Worm (Caenorhabditis elegans) whole organism, midembryonic: ENCODE measurements around the gene srz-18.

Experiments used
- T22C8.4 ChIP-seq: fragments of 200-800 bp; sonication (Bioruptor generic); IDR thresholded peaks from 2 replicates; pipeline ENCODE4 v1.3.6; 2022; ENCODE audit warnings: missing genetic modification characterization, missing compliant biosample characterization
- cog-1 ChIP-seq: sonication (generic microtip); optimal IDR thresholded peaks from 2 replicates; lab custom pipeline; 2016; ENCODE audit warnings: missing genetic modification characterization, missing compliant biosample characterization
- flt-1 ChIP-seq: fragments of 200-800 bp; sonication (Bioruptor generic); IDR thresholded peaks from 2 replicates; pipeline ENCODE4 v1.3.6; 2022; ENCODE audit warnings: missing genetic modification characterization, missing compliant biosample characterization
- klf-2 ChIP-seq: fragments of 200-800 bp; sonication (Bioruptor generic); conservative IDR thresholded peaks from 2 replicates; pipeline ENCODE4 v1.3.6; 2022; ENCODE audit warnings: missing genetic modification reagents, missing genetic modification characterization, missing compliant biosample characterization
- med-1 ChIP-seq: sonication (generic microtip); optimal IDR thresholded peaks from 2 replicates; lab custom pipeline; 2017; ENCODE audit warnings: missing genetic modification characterization, mild to moderate bottlenecking, missing compliant biosample characterization, antibody characterized with exemption, missing genetic modification reagents; ENCODE audit not compliant: insufficient read depth
- ref-1 ChIP-seq: fragments of 200-800 bp; sonication (Bioruptor generic); conservative IDR thresholded peaks from 2 replicates; pipeline ENCODE4 v1.3.6; 2022; ENCODE audit warnings: missing genetic modification reagents, missing genetic modification characterization, missing compliant biosample characterization
- tab-1 ChIP-seq: fragments of 200-800 bp; sonication (Bioruptor generic); IDR thresholded peaks from 2 replicates; pipeline ENCODE4 v1.3.6; 2022; ENCODE audit warnings: missing genetic modification characterization, missing compliant biosample characterization
- ztf-23 ChIP-seq: fragments of 200-800 bp; sonication (Bioruptor generic); IDR thresholded peaks from 2 replicates; pipeline ENCODE4 v1.3.6; 2022; ENCODE audit warnings: missing genetic modification reagents, missing genetic modification characterization, missing compliant biosample characterization
- ztf-29 ChIP-seq: fragments of 200-800 bp; sonication (Bioruptor generic); IDR thresholded peaks from 2 replicates; pipeline ENCODE4 v1.3.6; 2022; ENCODE audit warnings: missing genetic modification reagents, missing genetic modification characterization, missing compliant biosample characterization

srz-18 gene

ce11 chrV:20634330-20634729 is 7.8 kb downstream of the srz-18 start, which contains the start of gene F46B3.16:
Gene F46B3.16 (plus strand): TSS chrV:20634630.
- TF ChIP-seq ref-1 (GFP tag; lab: Robert Waterston, UW) (no peak), med-1 (GFP tag; lab: Kevin White, UChicago) (no peak), flt-1 (GFP tag; lab: Robert Waterston, UW) (no peak), T22C8.4 (GFP tag; lab: Robert Waterston, UW) (no peak), klf-2 (GFP tag; lab: Robert Waterston, UW) (no peak), ztf-29 (GFP tag; lab: Robert Waterston, UW) (no peak), tab-1 (GFP tag; lab: Robert Waterston, UW) (no peak), ztf-23 (GFP tag; lab: Robert Waterston, UW) (no peak), cog-1 (no peak)

ce11 chrV:20636855-20637254 is 10.3 kb downstream of the srz-18 start, which contains the start of gene ttr-13:
Gene ttr-13 (minus strand): TSS chrV:20636955.
- no peak for TF ChIP-seq tab-1 (GFP tag; lab: Robert Waterston, UW)
- TF ChIP-seq ref-1 (GFP tag; lab: Robert Waterston, UW): no peak

ce11 chrV:20638344-20638743 is 11.8 kb downstream of the srz-18 start, which contains the start of gene Y44A6B.3:
Gene Y44A6B.3 (minus strand): TSS chrV:20638444.
- TF ChIP-seq ztf-23 (GFP tag; lab: Robert Waterston, UW): no peak
- no peak for TF ChIP-seq flt-1 (GFP tag; lab: Robert Waterston, UW)
- TF ChIP-seq klf-2 (GFP tag; lab: Robert Waterston, UW): no peak

ce11 chrV:20639294-20639693 is 12.8 kb downstream of the srz-18 start, which contains the start of gene srxa-14:
Gene srxa-14 (plus strand): TSS chrV:20639594.
- no peak for TF ChIP-seq klf-2 (GFP tag; lab: Robert Waterston, UW)
- TF ChIP-seq cog-1: no peak
- TF ChIP-seq ztf-29 (GFP tag; lab: Robert Waterston, UW): no peak
- no peak for TF ChIP-seq med-1 (GFP tag; lab: Kevin White, UChicago)
- TF ChIP-seq tab-1 (GFP tag; lab: Robert Waterston, UW): no peak
- no peak for TF ChIP-seq ref-1 (GFP tag; lab: Robert Waterston, UW)
- no peak for TF ChIP-seq T22C8.4 (GFP tag; lab: Robert Waterston, UW)
- TF ChIP-seq flt-1 (GFP tag; lab: Robert Waterston, UW): no peak
- TF ChIP-seq ztf-23 (GFP tag; lab: Robert Waterston, UW): no peak

ce11 chrV:20641896-20642295 is 15.4 kb downstream of the srz-18 start, which contains the start of gene srxa-15:
Gene srxa-15 (plus strand): TSS chrV:20642196.
- no peak for TF ChIP-seq ztf-29 (GFP tag; lab: Robert Waterston, UW)
- no peak for TF ChIP-seq flt-1 (GFP tag; lab: Robert Waterston, UW)
- TF ChIP-seq ref-1 (GFP tag; lab: Robert Waterston, UW): no peak
- no peak for TF ChIP-seq med-1 (GFP tag; lab: Kevin White, UChicago)
- TF ChIP-seq ztf-23 (GFP tag; lab: Robert Waterston, UW): no peak
- no peak for TF ChIP-seq cog-1
- no peak for TF ChIP-seq tab-1 (GFP tag; lab: Robert Waterston, UW)
- TF ChIP-seq klf-2 (GFP tag; lab: Robert Waterston, UW): no peak
- no peak for TF ChIP-seq T22C8.4 (GFP tag; lab: Robert Waterston, UW)

- no peak for TF ChIP-seq T22C8.4 (GFP tag; lab: Robert Waterston, UW)
- TF ChIP-seq ztf-29 (GFP tag; lab: Robert Waterston, UW): no peak
- TF ChIP-seq ztf-23 (GFP tag; lab: Robert Waterston, UW): no peak
- TF ChIP-seq ref-1 (GFP tag; lab: Robert Waterston, UW): no peak
- no peak for TF ChIP-seq flt-1 (GFP tag; lab: Robert Waterston, UW)
- no peak for TF ChIP-seq klf-2 (GFP tag; lab: Robert Waterston, UW)
- no peak for TF ChIP-seq tab-1 (GFP tag; lab: Robert Waterston, UW)
- TF ChIP-seq cog-1: no peak
- TF ChIP-seq med-1 (GFP tag; lab: Kevin White, UChicago): no peak
Observed at ce11 chrV:20645479-20645878, 19.0 kb downstream of the srz-18 start.

ce11 chrV:20648868-20649267 is 22.4 kb downstream of the srz-18 start:
- TF ChIP-seq flt-1 (GFP tag; lab: Robert Waterston, UW) (no peak), ztf-29 (GFP tag; lab: Robert Waterston, UW) (no peak), ztf-23 (GFP tag; lab: Robert Waterston, UW) (no peak), T22C8.4 (GFP tag; lab: Robert Waterston, UW) (no peak), med-1 (GFP tag; lab: Kevin White, UChicago) (no peak), tab-1 (GFP tag; lab: Robert Waterston, UW) (no peak), klf-2 (GFP tag; lab: Robert Waterston, UW) (no peak), ref-1 (GFP tag; lab: Robert Waterston, UW) (no peak), cog-1 (no peak)

ce11 chrV:20651923-20652322 is 25.4 kb downstream of the srz-18 start:
- no peak for TF ChIP-seq klf-2 (GFP tag; lab: Robert Waterston, UW)
- TF ChIP-seq med-1 (GFP tag; lab: Kevin White, UChicago): no peak
- no peak for TF ChIP-seq ztf-23 (GFP tag; lab: Robert Waterston, UW)
- no peak for TF ChIP-seq T22C8.4 (GFP tag; lab: Robert Waterston, UW)
- TF ChIP-seq flt-1 (GFP tag; lab: Robert Waterston, UW): no peak
- no peak for TF ChIP-seq ztf-29 (GFP tag; lab: Robert Waterston, UW)
- TF ChIP-seq ref-1 (GFP tag; lab: Robert Waterston, UW): no peak
- no peak for TF ChIP-seq cog-1
- TF ChIP-seq tab-1 (GFP tag; lab: Robert Waterston, UW): no peak

ce11 chrV:20654350-20654749 is 27.8 kb downstream of the srz-18 start, which contains the start of gene mnr-1:
Gene mnr-1 (plus strand): TSS chrV:20654650.
- TF ChIP-seq ztf-29 (GFP tag; lab: Robert Waterston, UW): no peak
- TF ChIP-seq ztf-23 (GFP tag; lab: Robert Waterston, UW): no peak
- no peak for TF ChIP-seq klf-2 (GFP tag; lab: Robert Waterston, UW)
- TF ChIP-seq cog-1: no peak
- TF ChIP-seq flt-1 (GFP tag; lab: Robert Waterston, UW): no peak
- TF ChIP-seq T22C8.4 (GFP tag; lab: Robert Waterston, UW): no peak
- TF ChIP-seq ref-1 (GFP tag; lab: Robert Waterston, UW): no peak
- no peak for TF ChIP-seq tab-1 (GFP tag; lab: Robert Waterston, UW)
- TF ChIP-seq med-1 (GFP tag; lab: Kevin White, UChicago): no peak
